Worm (Caenorhabditis elegans) whole organism, L4/young adult: Measurements from ENCODE around the gene F23H12.3.
A peak's percentile ranks its signal among the peaks of the same experiment; 100 is the strongest.

ENCODE experiments used
- W03F9.2 ChIP-seq: fragments of 150-350 bp; optimal IDR thresholded peaks from 2 replicates; lab custom pipeline; 2014; ENCODE audit warnings: missing biosample characterization, missing genetic modification characterization
- dao-5 ChIP-seq: sonication (generic microtip); optimal IDR thresholded peaks from 2 replicates; lab custom pipeline; 2016; ENCODE audit warnings: missing genotype, missing genetic modification characterization, moderate library complexity, missing compliant biosample characterization
- him-1 ChIP-seq: sonication (generic microtip); optimal IDR thresholded peaks from 2 replicates; lab custom pipeline; 2016; ENCODE audit warnings: missing genotype, missing genetic modification reagents, missing genetic modification characterization, missing compliant biosample characterization

F23H12.3 gene

ce11 chrV:12314413-12314812, 30.5 kb upstream of the F23H12.3 start:
- TF ChIP-seq him-1 (tag; lab: Kevin White, UChicago) = peak; percentile 18
- no peak for TF ChIP-seq dao-5 (tag; lab: Kevin White, UChicago)
- no peak for TF ChIP-seq W03F9.2 (tag; lab: Kevin White, UChicago)

- TF ChIP-seq W03F9.2 (tag; lab: Kevin White, UChicago) (no peak), dao-5 (tag; lab: Kevin White, UChicago) (no peak), him-1 (tag; lab: Kevin White, UChicago) (no peak)
Observed at ce11 chrV:12316076-12316475, 28.9 kb upstream of the F23H12.3 start.

ce11 chrV:12317080-12317479, 27.9 kb upstream of the F23H12.3 start, which contains the start of gene R04F11.3:
Gene R04F11.3, minus strand, starts transcription at chrV:12317180.
- TF ChIP-seq him-1 (tag; lab: Kevin White, UChicago) = no peak
- no peak for TF ChIP-seq W03F9.2 (tag; lab: Kevin White, UChicago)
- TF ChIP-seq dao-5 (tag; lab: Kevin White, UChicago) = no peak

- peak; percentile 83 for TF ChIP-seq W03F9.2 (tag; lab: Kevin White, UChicago)
- TF ChIP-seq him-1 (tag; lab: Kevin White, UChicago) = peak; percentile 76
- no peak for TF ChIP-seq dao-5 (tag; lab: Kevin White, UChicago)
Observed at ce11 chrV:12317894-12318553, 26.9 kb upstream of the F23H12.3 start, which contains the start of the genes R04F11.5 and R04F11.2. Gene R04F11.5, minus strand, starts transcription at chrV:12318019. Gene R04F11.2, plus strand, starts transcription at chrV:12318381.

- TF ChIP-seq dao-5 (tag; lab: Kevin White, UChicago) (no peak), W03F9.2 (tag; lab: Kevin White, UChicago) (no peak), him-1 (tag; lab: Kevin White, UChicago) (no peak)
Observed at ce11 chrV:12320274-12320839, 24.6 kb upstream of the F23H12.3 start.

- TF ChIP-seq dao-5 (tag; lab: Kevin White, UChicago) = no peak
- TF ChIP-seq him-1 (tag; lab: Kevin White, UChicago) = no peak
- no peak for TF ChIP-seq W03F9.2 (tag; lab: Kevin White, UChicago)
Observed at ce11 chrV:12326638-12327037, 18.3 kb upstream of the F23H12.3 start.

- TF ChIP-seq dao-5 (tag; lab: Kevin White, UChicago) = no peak
- no peak for TF ChIP-seq W03F9.2 (tag; lab: Kevin White, UChicago)
- no peak for TF ChIP-seq him-1 (tag; lab: Kevin White, UChicago)
Observed at ce11 chrV:12329173-12329572, 15.8 kb upstream of the F23H12.3 start.

ce11 chrV:12331820-12332219, 13.1 kb upstream of the F23H12.3 start:
- no peak for TF ChIP-seq dao-5 (tag; lab: Kevin White, UChicago)
- no peak for TF ChIP-seq him-1 (tag; lab: Kevin White, UChicago)
- TF ChIP-seq W03F9.2 (tag; lab: Kevin White, UChicago) = no peak

- TF ChIP-seq him-1 (tag; lab: Kevin White, UChicago) (no peak), W03F9.2 (tag; lab: Kevin White, UChicago) (no peak), dao-5 (tag; lab: Kevin White, UChicago) (no peak)
Observed at ce11 chrV:12334387-12334786, 10.6 kb upstream of the F23H12.3 start.

- TF ChIP-seq W03F9.2 (tag; lab: Kevin White, UChicago) = no peak
- TF ChIP-seq him-1 (tag; lab: Kevin White, UChicago) = no peak
- TF ChIP-seq dao-5 (tag; lab: Kevin White, UChicago) = no peak
Observed at ce11 chrV:12337894-12338293, 7.1 kb upstream of the F23H12.3 start, which contains the start of gene twk-13. Gene twk-13, minus strand, starts transcription at chrV:12337994.

ce11 chrV:12343419-12343969, 1.5 kb upstream of the F23H12.3 start, which contains the start of gene tomm-20:
Gene tomm-20, minus strand, starts transcription at chrV:12343469.
- TF ChIP-seq W03F9.2 (tag; lab: Kevin White, UChicago) = peak; percentile 96
- no peak for TF ChIP-seq dao-5 (tag; lab: Kevin White, UChicago)
- TF ChIP-seq him-1 (tag; lab: Kevin White, UChicago) = peak; percentile 83

- TF ChIP-seq W03F9.2 (tag; lab: Kevin White, UChicago) (no peak), him-1 (tag; lab: Kevin White, UChicago) (no peak), dao-5 (tag; lab: Kevin White, UChicago) (no peak)
Observed at ce11 chrV:12345808-12346207, 863 bp downstream of the F23H12.3 start, which contains the start of gene snb-2. Gene snb-2, minus strand, starts transcription at chrV:12345908.

- no peak for TF ChIP-seq dao-5 (tag; lab: Kevin White, UChicago)
- no peak for TF ChIP-seq him-1 (tag; lab: Kevin White, UChicago)
- TF ChIP-seq W03F9.2 (tag; lab: Kevin White, UChicago) = no peak
Observed at ce11 chrV:12347854-12348253, 2.9 kb downstream of the F23H12.3 start.
